Worm (Caenorhabditis elegans): Measurements from ENCODE around the gene ctsa-4.1.

The ctsa-4.1 gene

DNA sequence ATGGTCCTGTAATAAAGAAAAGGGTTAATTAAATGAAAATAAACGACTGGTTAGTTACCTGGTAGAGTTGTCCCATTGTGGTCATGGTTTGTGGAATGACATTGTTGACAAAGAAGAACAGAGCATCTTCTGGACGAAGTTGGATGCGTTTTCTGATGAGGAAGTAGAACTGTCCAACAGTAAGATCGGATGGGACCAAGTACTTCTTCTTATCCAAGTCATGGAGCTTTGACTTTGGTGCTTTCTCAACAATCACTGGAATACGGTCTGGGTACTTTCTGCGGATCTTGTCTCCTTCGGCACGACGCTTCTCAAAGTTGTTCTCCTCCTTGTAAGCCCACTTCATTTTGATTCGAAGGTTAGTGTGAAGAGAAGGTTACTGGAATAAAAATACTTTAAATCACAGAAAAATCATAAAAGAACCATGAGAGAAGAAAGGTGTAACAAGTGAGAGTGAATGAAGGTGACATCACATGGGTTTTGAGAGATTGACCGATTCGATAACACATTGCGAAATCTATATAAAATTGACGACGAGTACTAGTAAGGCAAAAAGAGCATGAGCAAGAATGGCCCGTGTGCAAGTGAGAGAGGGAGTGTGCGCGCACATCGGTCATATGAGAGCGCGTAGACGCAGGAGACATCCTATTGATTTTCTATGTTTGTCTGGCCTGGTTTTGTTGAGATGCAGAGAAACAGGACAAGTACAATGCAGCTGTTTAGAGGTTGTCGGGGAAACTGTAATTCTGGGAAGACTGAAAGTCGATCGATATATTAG lies 19.3 kb upstream of the ctsa-4.1 start, which contains the start of gene lgg-1 (continued):
- TF ChIP-seq pha-4 (tag; optimal IDR thresholded peaks at IDR 0.05) (peak; percentile 83), let-526 (GFP tag; IDR thresholded peaks at IDR 0.05) (peak; percentile 78; the same call in 1 of the 2 replicates), madf-10 (tag; optimal IDR thresholded peaks at IDR 0.05) (no peak), bed-2 (GFP tag; IDR thresholded peaks at IDR 0.05) (peak; percentile 54; the same call in 1 of the 2 replicates), D2030.7 (GFP tag; IDR thresholded peaks at IDR 0.05) (no peak), nhr-80 (tag; optimal IDR thresholded peaks at IDR 0.05) (no peak), ceh-79 (tag; optimal IDR thresholded peaks at IDR 0.05) (no peak), F37B4.10 (GFP tag; IDR thresholded peaks at IDR 0.05) (no peak), nfyb-1 (GFP tag; IDR thresholded peaks at IDR 0.05) (peak; percentile 79), B0019.2 (GFP tag; conservative IDR thresholded peaks at IDR 0.05) (peak; percentile 47), rcor-1 (GFP tag; IDR thresholded peaks at IDR 0.05) (no peak), chd-7 (tag; optimal IDR thresholded peaks at IDR 0.05) (peak; percentile 81), lin-26 (GFP tag; IDR thresholded peaks at IDR 0.05) (peak; percentile 56), sea-2 (GFP tag; IDR thresholded peaks at IDR 0.05) (no peak), Y67H2A.10 (GFP tag; conservative IDR thresholded peaks at IDR 0.05) (peak; percentile 18; the same call in 1 of the 2 replicates), F10E7.11 (tag; optimal IDR thresholded peaks at IDR 0.05) (no peak), sptf-2 (GFP tag; optimal IDR thresholded peaks at IDR 0.05) (no peak), tbx-9 (tag; optimal IDR thresholded peaks at IDR 0.05; ENCODE audit: borderline replicate concordance) (no peak), athp-1 (tag; optimal IDR thresholded peaks at IDR 0.05) (peak; percentile 72), unc-130 (GFP tag; optimal IDR thresholded peaks at IDR 0.05) (no peak), ceh-27 (GFP tag; optimal IDR thresholded peaks at IDR 0.05) (peak; percentile 41), Y56A3A.18 (GFP tag; IDR thresholded peaks at IDR 0.05) (no peak), pbrm-1 (GFP tag; IDR thresholded peaks at IDR 0.05) (peak; percentile 61), attf-3 (GFP tag; conservative IDR thresholded peaks at IDR 0.05) (no peak), T07F8.4 (tag; optimal IDR thresholded peaks at IDR 0.05) (no peak), lag-1 (GFP tag; IDR thresholded peaks at IDR 0.05) (0 out of 2 replicates have a peak, but pooled peaks have one; percentile 35), efl-1 (GFP tag; optimal IDR thresholded peaks at IDR 0.05) (no peak), egrh-3 (GFP tag; IDR thresholded peaks at IDR 0.05) (peak; percentile 29; the same call in 1 of the 2 replicates), snpc-1.1 (tag; optimal IDR thresholded peaks at IDR 0.05; ENCODE audit: insufficient read depth) (no peak), ztf-6 (GFP tag; IDR thresholded peaks at IDR 0.05) (0 out of 2 replicates have a peak, but pooled peaks have one; percentile 23), snpc-4 (GFP tag; optimal IDR thresholded peaks at IDR 0.05) (no peak), snpc-4 (tag; optimal IDR thresholded peaks at IDR 0.05) (peak in 3 of 4 experiments; percentile 1 to 12 (median 10)), snpc-3.4 (tag; optimal IDR thresholded peaks at IDR 0.05) (no peak), F33H1.4 (GFP tag; IDR thresholded peaks at IDR 0.05) (no peak), mel-28 (tag; optimal IDR thresholded peaks at IDR 0.05; ENCODE audit: borderline replicate concordance) (no peak), sdz-38 (tag; optimal IDR thresholded peaks at IDR 0.05) (no peak), cebp-2 (GFP tag; IDR thresholded peaks at IDR 0.05) (0 out of 2 replicates have a peak, but pooled peaks have one; percentile 63), F52B5.7 (tag; optimal IDR thresholded peaks at IDR 0.05) (peak; percentile 56), mcd-1 (GFP tag; IDR thresholded peaks at IDR 0.05) (peak; percentile 56), attf-5 (GFP tag; optimal IDR thresholded peaks at IDR 0.05) (peak; percentile 45), lin-35 (GFP tag; optimal IDR thresholded peaks at IDR 0.05) (peak in 1 of 3 experiments; percentile 60)
